Worm (Caenorhabditis elegans) whole organism, L4 larva: ENCODE results near the gene npp-15.
A peak's percentile ranks its signal among the peaks of the same experiment; 100 is the strongest.

Experiments used
- T20F7.1 ChIP-seq: fragments of 200-800 bp; sonication (Bioruptor generic); optimal IDR thresholded peaks from 2 replicates; lab custom pipeline; 2018; ENCODE audit warnings: mild to moderate bottlenecking, missing genetic modification characterization, missing compliant biosample characterization
- ama-1 ChIP-seq: fragments of 150-350 bp; optimal IDR thresholded peaks from 2 replicates; lab custom pipeline; 2014; ENCODE audit warnings: inconsistent platforms, mixed read lengths
- arid-1 ChIP-seq: fragments of 200-800 bp; sonication (Bioruptor generic); conservative IDR thresholded peaks from 2 replicates; pipeline ENCODE4 v1.3.6; 2022; ENCODE audit warnings: missing genetic modification reagents, missing genetic modification characterization, missing compliant biosample characterization
- ceh-44 ChIP-seq: fragments of 200-800 bp; sonication (Bioruptor generic); IDR thresholded peaks from 2 replicates; pipeline ENCODE4 v1.3.6; 2022; ENCODE audit warnings: missing genetic modification reagents, missing genetic modification characterization, missing compliant biosample characterization
- ces-1 ChIP-seq: fragments of 150-350 bp; sonication (generic microtip); optimal IDR thresholded peaks from 4 replicates; lab custom pipeline; 2014; ENCODE audit warnings: missing biosample characterization, missing genetic modification reagents, missing genetic modification characterization
- daf-8 ChIP-seq: fragments of 200-800 bp; sonication (Bioruptor generic); IDR thresholded peaks from 2 replicates; pipeline ENCODE4 v1.3.6; 2022; ENCODE audit warnings: missing genetic modification characterization, missing compliant biosample characterization
- egl-27 ChIP-seq: sonication (generic microtip); optimal IDR thresholded peaks from 3 replicates; lab custom pipeline; 2017; ENCODE audit warnings: missing biosample characterization, missing genetic modification reagents, missing genetic modification characterization
- lin-15B ChIP-seq: fragments of 150-350 bp; sonication (generic microtip); optimal IDR thresholded peaks from 3 replicates; lab custom pipeline; 2014; ENCODE audit warnings: missing biosample characterization, missing genetic modification characterization
- lsy-2 ChIP-seq, 2 experiments: fragments of 150-350 bp in 1 of 2; sonication (generic microtip) in 1 of 2; optimal IDR thresholded peaks; 2 replicates each; lab custom pipeline; 2014 to 2017; ENCODE audit warnings: missing biosample characterization in 2 of 2, missing genetic modification characterization in 2 of 2
- nhr-11 ChIP-seq: fragments of 150-350 bp; optimal IDR thresholded peaks from 2 replicates; lab custom pipeline; 2014; ENCODE audit warnings: missing biosample characterization, missing genetic modification characterization
- pha-4 ChIP-seq, 2 experiments: fragments of 150-350 bp in 1 of 2; fragments of 200-800 bp in 1 of 2; sonication (Bioruptor generic) in 1 of 2; IDR thresholded peaks in 1 of 2; optimal IDR thresholded peaks in 1 of 2; 2 replicates each; pipeline versions ENCODE4 v1.3.6 to Lab custom; 2014 to 2022; ENCODE audit warnings: missing genetic modification characterization in 2 of 2, missing genetic modification reagents in 2 of 2, missing biosample characterization in 1 of 2, missing compliant biosample characterization in 1 of 2
- pqm-1 ChIP-seq: sonication (generic microtip); optimal IDR thresholded peaks from 2 replicates; lab custom pipeline; 2017; ENCODE audit warnings: missing biosample characterization, missing genetic modification characterization
- unc-39 ChIP-seq: sonication (generic microtip); optimal IDR thresholded peaks from 2 replicates; lab custom pipeline; 2017; ENCODE audit warnings: missing biosample characterization, missing genetic modification characterization

ce11 chrIII:7948802-7949201 lies 20.0 kb downstream of the npp-15 start, which contains the start of gene col-90:
- TF ChIP-seq daf-8 (GFP tag; lab: Robert Waterston, UW), result no peak
- peak; percentile 1 for TF ChIP-seq ama-1
- no peak for TF ChIP-seq arid-1 (GFP tag; lab: Robert Waterston, UW)
- no peak for TF ChIP-seq pha-4 (GFP tag; IDR thresholded peaks at IDR 0.05; lab: Robert Waterston, UW)
- TF ChIP-seq pha-4 (tag; optimal IDR thresholded peaks at IDR 0.05; lab: Kevin White, UChicago), result no peak
- no peak for TF ChIP-seq nhr-11 (tag; lab: Kevin White, UChicago)
- TF ChIP-seq T20F7.1, result no peak
- no peak for TF ChIP-seq egl-27 (tag; lab: Kevin White, UChicago)
- TF ChIP-seq unc-39, result no peak
- TF ChIP-seq ces-1 (GFP tag; lab: Kevin White, UChicago), result no peak
- TF ChIP-seq ceh-44 (GFP tag; lab: Robert Waterston, UW), result no peak
- TF ChIP-seq pqm-1 (tag; lab: Kevin White, UChicago), result no peak
- TF ChIP-seq lin-15B (tag; lab: Kevin White, UChicago), result no peak
- no peak for TF ChIP-seq lsy-2 (tag; optimal IDR thresholded peaks at IDR 0.05; lab: Kevin White, UChicago)
